Worm (Caenorhabditis elegans): Measurements from ENCODE around the gene T11G6.4.

ce11 chrIV:10876844-10877243 lies 25.1 kb upstream of the T11G6.4 start, which contains the start of gene fipr-14:
- no peak for TF ChIP-seq unc-62 (GFP tag; optimal IDR thresholded peaks at IDR 0.05)
- no peak for TF ChIP-seq snpc-4 (GFP tag; optimal IDR thresholded peaks at IDR 0.05)
- TF ChIP-seq snpc-4 (tag; optimal IDR thresholded peaks at IDR 0.05) = no peak
- TF ChIP-seq nfya-1 (tag; optimal IDR thresholded peaks at IDR 0.05; ENCODE audit: borderline replicate concordance, insufficient read depth) = no peak
- TF ChIP-seq dpl-1 (GFP tag; optimal IDR thresholded peaks at IDR 0.05) = no peak
- no peak for TF ChIP-seq sdz-38 (tag; optimal IDR thresholded peaks at IDR 0.05)
- no peak for TF ChIP-seq madf-10 (tag; optimal IDR thresholded peaks at IDR 0.05)
- no peak for TF ChIP-seq ztf-26 (tag; optimal IDR thresholded peaks at IDR 0.05)
- TF ChIP-seq ceh-100 (GFP tag; IDR thresholded peaks at IDR 0.05) = no peak
- no peak for TF ChIP-seq ama-1 (optimal IDR thresholded peaks at IDR 0.05)
- no peak for TF ChIP-seq ama-1 (GFP tag; optimal IDR thresholded peaks at IDR 0.05)
- TF ChIP-seq F55B11.4 (tag; optimal IDR thresholded peaks at IDR 0.05; ENCODE audit: borderline replicate concordance, insufficient read depth) = no peak
- no peak for TF ChIP-seq gei-17 (GFP tag; optimal IDR thresholded peaks at IDR 0.05)
